Worm (Caenorhabditis elegans) whole organism, L4/young adult: ENCODE measurements around the gene lgc-49.

ENCODE experiments used
- W03F9.2 ChIP-seq: fragments of 150-350 bp; optimal IDR thresholded peaks from 2 replicates; lab custom pipeline; 2014; ENCODE audit warnings: missing biosample characterization, missing genetic modification characterization
- dao-5 ChIP-seq: sonication (generic microtip); optimal IDR thresholded peaks from 2 replicates; lab custom pipeline; 2016; ENCODE audit warnings: missing genotype, missing genetic modification characterization, moderate library complexity, missing compliant biosample characterization
- him-1 ChIP-seq: sonication (generic microtip); optimal IDR thresholded peaks from 2 replicates; lab custom pipeline; 2016; ENCODE audit warnings: missing genotype, missing genetic modification reagents, missing genetic modification characterization, missing compliant biosample characterization

lgc-49 gene

ce11 chrV:11235876-11236275 is 44.8 kb downstream of the lgc-49 start:
- TF ChIP-seq W03F9.2 (tag; lab: Kevin White, UChicago) (no peak), dao-5 (no peak), him-1 (tag; lab: Kevin White, UChicago) (no peak)

DNA sequence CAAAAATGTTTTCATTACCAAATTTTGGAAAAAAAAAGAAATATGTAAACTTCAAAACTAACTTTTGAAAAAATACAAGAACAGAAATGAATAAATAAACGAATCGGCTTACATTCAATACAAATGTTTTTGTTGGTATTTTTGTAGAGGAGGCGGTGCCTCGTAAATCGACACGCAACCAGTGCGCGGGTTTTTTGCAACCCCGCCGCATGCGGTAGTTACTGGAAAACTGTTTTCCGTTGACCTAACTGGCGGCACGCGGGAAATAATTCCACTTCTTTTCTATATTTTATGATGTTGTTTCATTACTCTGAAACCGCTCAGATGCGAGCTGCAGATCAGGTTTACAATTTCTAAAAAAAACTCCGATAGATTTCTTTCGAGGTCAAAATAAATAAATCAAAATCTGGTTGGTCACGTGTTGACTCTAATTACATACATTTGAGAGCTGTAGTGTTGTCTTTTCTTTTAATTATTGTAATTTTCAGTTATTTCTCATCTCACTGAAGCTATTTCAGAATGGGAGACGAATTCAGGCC is 48.2 kb downstream of the lgc-49 start, which contains the start of the genes dvc-1 and ima-1:
Gene dvc-1 (minus strand): TSS at position 145 of the 539 bp plus-strand sequence.
Gene ima-1 (plus strand): TSS at position 489 of the 539 bp plus-strand sequence.
- TF ChIP-seq dao-5 = no peak
- TF ChIP-seq him-1 (tag; lab: Kevin White, UChicago) = no peak
- no peak for TF ChIP-seq W03F9.2 (tag; lab: Kevin White, UChicago)

- no peak for TF ChIP-seq him-1 (tag; lab: Kevin White, UChicago)
- no peak for TF ChIP-seq W03F9.2 (tag; lab: Kevin White, UChicago)
- no peak for TF ChIP-seq dao-5
Observed at ce11 chrV:11241580-11241979, 50.5 kb downstream of the lgc-49 start, which contains the start of gene pgap-1. TSS of gene pgap-1 (plus strand) at chrV:11241880.
